Worm (Caenorhabditis elegans) whole organism, L1 larva: ENCODE data around the gene cka-2.

Experiments
- C16A3.4 ChIP-seq: fragments of 150-350 bp; optimal IDR thresholded peaks from 2 replicates; lab custom pipeline; 2014; ENCODE audit warnings: missing biosample characterization, missing genetic modification characterization
- F16B12.6 ChIP-seq: fragments of 150-350 bp; optimal IDR thresholded peaks from 2 replicates; lab custom pipeline; 2014; ENCODE audit warnings: missing biosample characterization, missing genetic modification characterization
- Y116A8C.19 ChIP-seq: sonication (generic microtip); optimal IDR thresholded peaks from 2 replicates; lab custom pipeline; 2016; ENCODE audit warnings: missing compliant biosample characterization, missing genetic modification characterization, borderline replicate concordance
- aha-1 ChIP-seq: fragments of 150-350 bp; optimal IDR thresholded peaks from 2 replicates; lab custom pipeline; 2014; ENCODE audit warnings: missing biosample characterization, missing genetic modification characterization
- aly-2 ChIP-seq: fragments of 150-350 bp; optimal IDR thresholded peaks from 2 replicates; lab custom pipeline; 2014; ENCODE audit warnings: missing biosample characterization, missing genetic modification characterization
- ama-1 ChIP-seq: fragments of 150-350 bp; optimal IDR thresholded peaks from 2 replicates; lab custom pipeline; 2014
- ceh-63 ChIP-seq: fragments of 200-800 bp; sonication (Bioruptor generic); optimal IDR thresholded peaks from 2 replicates; lab custom pipeline; 2018; ENCODE audit warnings: mild to moderate bottlenecking, missing genetic modification characterization, missing compliant biosample characterization
- ceh-8 ChIP-seq: fragments of 200-800 bp; sonication (Bioruptor generic); optimal IDR thresholded peaks from 2 replicates; lab custom pipeline; 2018; ENCODE audit warnings: mild to moderate bottlenecking, missing genetic modification characterization, moderate library complexity, missing compliant biosample characterization
- ceh-82 ChIP-seq, 3 experiments: fragments of 150-350 bp in 1 of 3; sonication (generic microtip) in 2 of 3; optimal IDR thresholded peaks; 2 replicates each; lab custom pipeline; 2014 to 2017; ENCODE audit warnings: missing biosample characterization in 3 of 3, missing genetic modification characterization in 3 of 3
- ceh-88 ChIP-seq: fragments of 200-800 bp; sonication (Bioruptor generic); IDR thresholded peaks from 2 replicates; pipeline ENCODE4 v1.3.6; 2022; ENCODE audit warnings: missing genetic modification characterization, missing compliant biosample characterization
- ceh-90 ChIP-seq: sonication (generic microtip); optimal IDR thresholded peaks from 2 replicates; lab custom pipeline; 2016; ENCODE audit warnings: missing genetic modification characterization, missing compliant biosample characterization
- ces-1 ChIP-seq: fragments of 150-350 bp; optimal IDR thresholded peaks from 2 replicates; lab custom pipeline; 2014; ENCODE audit warnings: missing biosample characterization, missing genetic modification reagents, missing genetic modification characterization
- efl-1 ChIP-seq, 4 experiments: fragments of 150-350 bp; optimal IDR thresholded peaks in 3 of 4; peaks in 1 of 4; 1 replicate in 1 of 4; 2 replicates in 3 of 4; lab custom pipeline; 2014; ENCODE audit warnings: missing biosample characterization in 2 of 4, missing genetic modification characterization in 2 of 4, missing genetic modification reagents in 2 of 4
- efl-3 ChIP-seq: fragments of 200-800 bp; sonication (Bioruptor generic); optimal IDR thresholded peaks from 2 replicates; lab custom pipeline; 2018; ENCODE audit warnings: mild to moderate bottlenecking, missing genetic modification characterization, missing compliant biosample characterization
- egl-13 ChIP-seq: sonication (generic microtip); optimal IDR thresholded peaks from 2 replicates; lab custom pipeline; 2016; ENCODE audit warnings: missing genotype, missing genetic modification reagents, missing genetic modification characterization, missing compliant biosample characterization
- elt-3 ChIP-seq, 6 experiments: fragments of 150-350 bp in 1 of 6; sonication (generic microtip); optimal IDR thresholded peaks; 2 replicates each; lab custom pipeline; 2017 to 2018; ENCODE audit warnings: missing biosample characterization in 6 of 6, missing genetic modification characterization in 6 of 6, inconsistent platforms in 1 of 6
- fkh-10 ChIP-seq: sonication (generic microtip); optimal IDR thresholded peaks from 2 replicates; lab custom pipeline; 2017; ENCODE audit warnings: missing biosample characterization, missing genetic modification reagents, missing genetic modification characterization
- fkh-8 ChIP-seq: sonication (generic microtip); optimal IDR thresholded peaks from 2 replicates; lab custom pipeline; 2016; ENCODE audit warnings: mild to moderate bottlenecking, missing genetic modification characterization, missing compliant biosample characterization
- fos-1 ChIP-seq: fragments of 150-350 bp; optimal IDR thresholded peaks from 2 replicates; lab custom pipeline; 2014; ENCODE audit warnings: missing biosample characterization, missing genetic modification characterization
- grh-1 ChIP-seq: fragments of 200-800 bp; sonication (Bioruptor generic); IDR thresholded peaks from 2 replicates; pipeline ENCODE4 v1.3.6; 2022; ENCODE audit warnings: missing genetic modification reagents, missing genetic modification characterization, missing compliant biosample characterization
- hlh-17 ChIP-seq: fragments of 200-800 bp; sonication (Bioruptor generic); optimal IDR thresholded peaks from 2 replicates; lab custom pipeline; 2018; ENCODE audit warnings: missing genetic modification characterization, mild to moderate bottlenecking, missing compliant biosample characterization, moderate library complexity, borderline replicate concordance
- hpl-2 ChIP-seq: fragments of 150-350 bp; optimal IDR thresholded peaks from 2 replicates; lab custom pipeline; 2014; ENCODE audit warnings: missing biosample characterization, missing genetic modification reagents, missing genetic modification characterization
- irx-1 ChIP-seq: sonication (generic microtip); optimal IDR thresholded peaks from 2 replicates; lab custom pipeline; 2016; ENCODE audit warnings: missing genetic modification characterization, missing compliant biosample characterization
- isw-1 ChIP-seq: fragments of 200-800 bp; sonication (Bioruptor generic); IDR thresholded peaks from 2 replicates; pipeline ENCODE4 v1.3.6; 2022; ENCODE audit warnings: missing genetic modification characterization, missing compliant biosample characterization
- lin-13 ChIP-seq: fragments of 150-350 bp; optimal IDR thresholded peaks from 2 replicates; lab custom pipeline; 2014; ENCODE audit warnings: missing biosample characterization, missing genetic modification reagents, missing genetic modification characterization
- lin-35 ChIP-seq, 2 experiments: fragments of 150-350 bp; optimal IDR thresholded peaks; 2 replicates each; lab custom pipeline; 2014; ENCODE audit warnings: missing biosample characterization in 2 of 2, missing genetic modification characterization in 2 of 2, missing genetic modification reagents in 2 of 2
- lin-39 ChIP-seq: fragments of 150-350 bp; optimal IDR thresholded peaks from 2 replicates; lab custom pipeline; 2014; ENCODE audit warnings: missing biosample characterization, missing genetic modification reagents, missing genetic modification characterization
- lir-3 ChIP-seq: sonication (generic microtip); optimal IDR thresholded peaks from 2 replicates; lab custom pipeline; 2016; ENCODE audit warnings: mild to moderate bottlenecking, missing genetic modification characterization, moderate library complexity, missing compliant biosample characterization; ENCODE audit not compliant: poor library complexity
- lsy-2 ChIP-seq, 2 experiments: fragments of 150-350 bp; optimal IDR thresholded peaks; 2 replicates each; lab custom pipeline; 2014; ENCODE audit warnings: missing biosample characterization in 2 of 2, missing genetic modification characterization in 2 of 2
- mab-9 ChIP-seq: fragments of 200-800 bp; sonication (Bioruptor generic); IDR thresholded peaks from 2 replicates; pipeline ENCODE4 v1.3.6; 2022; ENCODE audit warnings: missing genetic modification reagents, missing genetic modification characterization, missing compliant biosample characterization
- mef-2 ChIP-seq: fragments of 150-350 bp; optimal IDR thresholded peaks from 2 replicates; lab custom pipeline; 2014; ENCODE audit warnings: missing biosample characterization, missing genetic modification characterization
- nhr-12 ChIP-seq: sonication (generic microtip); optimal IDR thresholded peaks from 2 replicates; lab custom pipeline; 2017; ENCODE audit warnings: missing biosample characterization, missing genetic modification characterization
- nhr-19 ChIP-seq: fragments of 200-800 bp; sonication (Bioruptor generic); conservative IDR thresholded peaks from 2 replicates; pipeline ENCODE4 v1.3.6; 2022; ENCODE audit warnings: missing genetic modification characterization, missing compliant biosample characterization
- nhr-20 ChIP-seq: sonication (generic microtip); optimal IDR thresholded peaks from 2 replicates; lab custom pipeline; 2016; ENCODE audit warnings: mild to moderate bottlenecking, missing genetic modification characterization, missing compliant biosample characterization
- nhr-237 ChIP-seq: fragments of 150-350 bp; optimal IDR thresholded peaks from 2 replicates; lab custom pipeline; 2014; ENCODE audit warnings: missing biosample characterization, missing genetic modification characterization
- nhr-76 ChIP-seq: sonication (generic microtip); optimal IDR thresholded peaks from 2 replicates; lab custom pipeline; 2017; ENCODE audit warnings: missing biosample characterization, missing genetic modification characterization
- nhr-77 ChIP-seq: fragments of 150-350 bp; optimal IDR thresholded peaks from 2 replicates; lab custom pipeline; 2014; ENCODE audit warnings: missing biosample characterization, missing genetic modification characterization
- nhr-84 ChIP-seq: sonication (generic microtip); optimal IDR thresholded peaks from 2 replicates; lab custom pipeline; 2017; ENCODE audit warnings: missing biosample characterization, missing genetic modification characterization
- nhr-85 ChIP-seq: sonication (generic microtip); peaks from one replicate; lab custom pipeline; 2016; ENCODE audit warnings: missing genetic modification characterization, inconsistent platforms, missing compliant biosample characterization
- pag-3 ChIP-seq: sonication (generic microtip); optimal IDR thresholded peaks from 2 replicates; lab custom pipeline; 2017; ENCODE audit warnings: missing genetic modification characterization, mild to moderate bottlenecking, missing compliant biosample characterization, antibody characterized with exemption, borderline replicate concordance; ENCODE audit not compliant: insufficient read depth
- rnt-1 ChIP-seq: sonication (generic microtip); optimal IDR thresholded peaks from 2 replicates; lab custom pipeline; 2016; ENCODE audit warnings: mild to moderate bottlenecking, missing genetic modification characterization, moderate library complexity, missing compliant biosample characterization
- skn-1 ChIP-seq: fragments of 150-350 bp; optimal IDR thresholded peaks from 2 replicates; lab custom pipeline; 2014; ENCODE audit warnings: missing biosample characterization, missing genetic modification characterization
- sox-4 ChIP-seq: sonication (generic microtip); optimal IDR thresholded peaks from 2 replicates; lab custom pipeline; 2016; ENCODE audit warnings: missing genetic modification characterization, missing compliant biosample characterization
- sptf-1 ChIP-seq: fragments of 150-350 bp; optimal IDR thresholded peaks from 2 replicates; lab custom pipeline; 2014; ENCODE audit warnings: missing biosample characterization, missing genetic modification characterization
- swsn-7 ChIP-seq: sonication (generic microtip); optimal IDR thresholded peaks from 2 replicates; lab custom pipeline; 2016; ENCODE audit warnings: missing genetic modification characterization, missing compliant biosample characterization
- tbx-2 ChIP-seq: sonication (generic microtip); optimal IDR thresholded peaks from 2 replicates; lab custom pipeline; 2016; ENCODE audit warnings: missing genetic modification characterization, missing compliant biosample characterization
- unc-30 ChIP-seq: sonication (generic microtip); optimal IDR thresholded peaks from 2 replicates; lab custom pipeline; 2017; ENCODE audit warnings: missing biosample characterization, missing genetic modification characterization
- unc-62 ChIP-seq: fragments of 150-350 bp; optimal IDR thresholded peaks from 2 replicates; lab custom pipeline; 2014; ENCODE audit warnings: missing biosample characterization, missing genetic modification reagents, missing genetic modification characterization
- unc-86 ChIP-seq: sonication (generic microtip); optimal IDR thresholded peaks from 2 replicates; lab custom pipeline; 2016; ENCODE audit warnings: missing genetic modification characterization, missing compliant biosample characterization
- xbp-1 ChIP-seq: sonication (generic microtip); optimal IDR thresholded peaks from 2 replicates; lab custom pipeline; 2016; ENCODE audit warnings: missing genetic modification characterization, missing compliant biosample characterization
- zip-4 ChIP-seq: fragments of 200-800 bp; sonication (Bioruptor generic); optimal IDR thresholded peaks from 2 replicates; lab custom pipeline; 2018; ENCODE audit warnings: mild to moderate bottlenecking, missing genetic modification characterization, moderate library complexity, missing compliant biosample characterization
- ztf-11 ChIP-seq, 2 experiments: sonication (generic microtip); optimal IDR thresholded peaks; 2 replicates each; lab custom pipeline; 2016 to 2017; ENCODE audit warnings: missing genetic modification characterization in 2 of 2, missing biosample characterization in 1 of 2, missing compliant biosample characterization in 1 of 2

Gene cka-2

DNA sequence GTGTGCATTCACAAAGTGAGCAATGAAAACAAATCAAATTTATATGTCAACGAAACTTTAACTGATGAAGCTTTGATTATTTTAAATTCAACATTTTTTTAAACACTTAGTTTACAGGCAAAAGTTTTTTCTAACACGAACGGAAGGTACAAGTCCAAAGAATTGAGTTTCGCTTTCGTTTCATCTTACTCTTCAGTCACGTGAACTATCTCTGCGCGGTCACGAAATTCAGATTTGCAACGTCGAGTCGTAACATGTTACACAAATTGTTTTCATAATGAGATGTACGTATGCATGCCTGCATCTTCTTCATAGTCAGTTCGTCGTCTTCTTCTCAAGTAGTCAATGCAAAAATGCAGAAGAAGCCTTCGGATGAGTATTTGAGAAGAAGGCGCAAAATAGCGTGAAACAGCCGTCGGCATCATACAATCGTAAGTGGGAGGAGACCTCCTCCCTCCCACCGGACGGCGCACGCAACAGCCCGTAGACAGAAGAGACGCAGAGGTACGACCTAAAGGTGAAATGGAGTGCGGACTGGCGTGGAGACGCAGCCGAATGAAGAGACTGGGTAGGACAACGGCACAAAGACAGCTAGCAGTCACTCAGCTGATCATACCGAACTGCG lies 20.5 kb upstream of the cka-2 start, which contains the start of gene coel-1 (continued):
- TF ChIP-seq elt-3 (tag; optimal IDR thresholded peaks at IDR 0.05; lab: Kevin White, UChicago), result peak in 1 of 6 experiments; percentile 14
- TF ChIP-seq unc-86, result peak; percentile 57
- TF ChIP-seq lir-3 (tag; lab: Kevin White, UChicago), result no peak
- no peak for TF ChIP-seq fos-1 (tag; lab: Kevin White, UChicago)
- TF ChIP-seq mab-9 (GFP tag; lab: Robert Waterston, UW), result no peak
- TF ChIP-seq nhr-12 (tag; lab: Kevin White, UChicago), result no peak
- peak; percentile 62 for TF ChIP-seq fkh-10 (GFP tag; lab: Kevin White, UChicago)
- TF ChIP-seq unc-62 (GFP tag; lab: Kevin White, UChicago), result no peak
- TF ChIP-seq nhr-76 (tag; lab: Kevin White, UChicago), result no peak
- peak in 1 of 2 experiments; percentile 38 for TF ChIP-seq lsy-2 (tag; optimal IDR thresholded peaks at IDR 0.05; lab: Kevin White, UChicago)
- TF ChIP-seq ces-1 (GFP tag; lab: Kevin White, UChicago), result no peak
- TF ChIP-seq mef-2 (tag; lab: Kevin White, UChicago), result no peak
- TF ChIP-seq efl-1 (optimal IDR thresholded peaks at IDR 0.05; lab: Kevin White, UChicago), result peak in 1 of 2 experiments; percentile 41
- peak in 1 of 2 experiments; percentile 82 for TF ChIP-seq efl-1 (GFP tag; optimal IDR thresholded peaks at IDR 0.05 in 1 of 2; lab: Kevin White, UChicago)
- TF ChIP-seq lin-13, result no peak
- TF ChIP-seq skn-1 (tag; lab: Kevin White, UChicago), result peak; percentile 32
- TF ChIP-seq ceh-8, result no peak
- no peak for TF ChIP-seq ceh-88 (GFP tag; lab: Robert Waterston, UW)
- no peak for TF ChIP-seq hlh-17 (GFP tag; lab: Kevin White, UChicago)
- TF ChIP-seq aha-1, result no peak
- TF ChIP-seq nhr-77 (tag; lab: Kevin White, UChicago), result no peak
- TF ChIP-seq C16A3.4 (tag; lab: Kevin White, UChicago), result peak; percentile 46
- TF ChIP-seq hpl-2, result no peak
- no peak for TF ChIP-seq fkh-8 (tag; lab: Kevin White, UChicago)
- peak; percentile 41 for TF ChIP-seq tbx-2 (tag; lab: Kevin White, UChicago)
- TF ChIP-seq ceh-90 (tag; lab: Kevin White, UChicago), result no peak
- TF ChIP-seq lin-35 (GFP tag; optimal IDR thresholded peaks at IDR 0.05; lab: Kevin White, UChicago), result peak; percentile 27 to 58
- peak; percentile 37 for TF ChIP-seq xbp-1
- no peak for TF ChIP-seq sptf-1 (tag; lab: Kevin White, UChicago)
- no peak for TF ChIP-seq unc-30
- TF ChIP-seq ceh-82 (tag; optimal IDR thresholded peaks at IDR 0.05; lab: Kevin White, UChicago), result peak in 2 of 3 experiments; percentile 41 to 61
- no peak for TF ChIP-seq ceh-63 (GFP tag; lab: Kevin White, UChicago)
- no peak for TF ChIP-seq pag-3 (tag; lab: Kevin White, UChicago)
- peak; percentile 11 for TF ChIP-seq F16B12.6
- TF ChIP-seq efl-3 (GFP tag; lab: Kevin White, UChicago), result no peak
- peak; percentile 27 for TF ChIP-seq nhr-19 (GFP tag; lab: Robert Waterston, UW)
- TF ChIP-seq nhr-20, result peak; percentile 60
- no peak for TF ChIP-seq lin-39
- no peak for TF ChIP-seq nhr-84 (tag; lab: Kevin White, UChicago)
- TF ChIP-seq grh-1, result no peak
- TF ChIP-seq swsn-7 (tag; lab: Kevin White, UChicago), result peak; percentile 36
- no peak for TF ChIP-seq Y116A8C.19
- TF ChIP-seq sox-4 (tag; lab: Kevin White, UChicago), result no peak
- no peak for TF ChIP-seq isw-1
- TF ChIP-seq nhr-85, result peak; percentile 81
- TF ChIP-seq aly-2 (tag; lab: Kevin White, UChicago), result no peak
- no peak for TF ChIP-seq ama-1 (lab: Kevin White, UChicago)
- no peak for TF ChIP-seq zip-4 (GFP tag; lab: Kevin White, UChicago)
- TF ChIP-seq irx-1 (tag; lab: Kevin White, UChicago), result peak; percentile 14
- TF ChIP-seq nhr-237 (tag; lab: Kevin White, UChicago), result no peak
- TF ChIP-seq egl-13, result peak; percentile 56
- TF ChIP-seq ztf-11 (tag; optimal IDR thresholded peaks at IDR 0.05; lab: Kevin White, UChicago), result peak in 1 of 2 experiments; percentile 37
- TF ChIP-seq rnt-1, result peak; percentile 66
